Fruit fly (Drosophila melanogaster): ENCODE measurements around the gene Edc3.

The Edc3 gene

DNA sequence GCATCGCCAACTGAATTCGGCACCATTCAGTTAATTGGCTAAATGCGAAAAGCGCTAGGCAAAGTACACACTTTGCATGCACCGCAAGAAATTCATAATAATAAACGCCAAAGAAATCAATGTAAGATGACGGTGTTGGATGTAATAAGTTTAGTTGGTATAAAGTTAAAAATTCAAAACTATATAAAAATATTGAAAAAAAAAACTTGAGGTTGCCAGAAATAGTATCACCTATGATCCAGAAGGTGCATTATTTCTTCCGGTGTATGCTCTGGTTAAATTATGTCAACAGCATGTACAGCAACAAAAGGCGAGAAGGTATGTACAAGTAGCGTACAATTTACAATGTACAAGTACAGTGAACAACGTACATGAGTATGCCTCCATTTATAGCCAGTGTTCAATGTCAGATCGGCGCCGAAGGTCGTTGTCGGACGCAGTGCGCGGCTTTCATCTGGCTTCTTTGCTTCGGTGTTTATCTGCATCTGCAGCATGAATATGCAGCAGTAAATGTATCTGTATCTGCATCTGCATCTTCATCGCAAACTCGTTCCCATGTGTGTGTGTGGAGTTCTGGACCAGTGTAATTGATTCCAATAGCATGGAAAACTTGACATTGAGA is 32.7 kb downstream of the Edc3 start (continued):
- no peak for TF ChIP-seq Nf-YB (GFP tag; optimal IDR thresholded peaks at IDR 0.05)
- TF ChIP-seq CG9817 (tag; optimal IDR thresholded peaks at IDR 0.05): no peak
- TF ChIP-seq CG13775 (GFP tag; optimal IDR thresholded peaks at IDR 0.05): no peak
- no peak for TF ChIP-seq eve (GFP tag; optimal IDR thresholded peaks at IDR 0.05)
- TF ChIP-seq CG7271 (tag; optimal IDR thresholded peaks at IDR 0.05): no peak
- no peak for TF ChIP-seq bbx (GFP tag; IDR thresholded peaks at IDR 0.05; ENCODE audit: partially characterized antibody)
- TF ChIP-seq CG33557 (GFP tag; optimal IDR thresholded peaks at IDR 0.05): no peak
- no peak for TF ChIP-seq CG6791 (GFP tag; IDR thresholded peaks at IDR 0.05; ENCODE audit: partially characterized antibody)
- no peak for TF ChIP-seq CG6683 (GFP tag; optimal IDR thresholded peaks at IDR 0.05)
- TF ChIP-seq Rfx (GFP tag; IDR thresholded peaks at IDR 0.05): no peak
- no peak for TF ChIP-seq CG2199 (GFP tag; IDR thresholded peaks at IDR 0.05)
- no peak for TF ChIP-seq B-H2 (GFP tag; optimal IDR thresholded peaks at IDR 0.05)
- no peak for TF ChIP-seq Dp (GFP tag; optimal IDR thresholded peaks at IDR 0.05)
- no peak for TF ChIP-seq Hmr (GFP tag; optimal IDR thresholded peaks at IDR 0.05)
- TF ChIP-seq shn (GFP tag; optimal IDR thresholded peaks at IDR 0.05): no peak
- no peak for TF ChIP-seq CG10431 (GFP tag; optimal IDR thresholded peaks at IDR 0.05)
- TF ChIP-seq CG6854 (GFP tag; optimal IDR thresholded peaks at IDR 0.05): no peak
- peak; percentile 11 for TF ChIP-seq CG10267 (tag; optimal IDR thresholded peaks at IDR 0.05)
- no peak for TF ChIP-seq ssp (GFP tag; IDR thresholded peaks at IDR 0.05)
- peak; percentile 23 for TF ChIP-seq CG5245 (GFP tag; optimal IDR thresholded peaks at IDR 0.05)
- TF ChIP-seq CG13894 (tag; optimal IDR thresholded peaks at IDR 0.05): no peak
- peak; percentile 5 for TF ChIP-seq CG10654 (GFP tag; optimal IDR thresholded peaks at IDR 0.05)
- TF ChIP-seq CTCF (GFP tag; optimal IDR thresholded peaks at IDR 0.05): no peak
- no peak for TF ChIP-seq CG11723 (GFP tag; optimal IDR thresholded peaks at IDR 0.05)
- no peak for TF ChIP-seq repo (GFP tag; optimal IDR thresholded peaks at IDR 0.05)
- peak; percentile 29; the same call in 1 of the 2 replicates for TF ChIP-seq CG6689 (GFP tag; IDR thresholded peaks at IDR 0.05)
- no peak for TF ChIP-seq CG4854 (GFP tag; optimal IDR thresholded peaks at IDR 0.05)
- TF ChIP-seq CG2120 (GFP tag; optimal IDR thresholded peaks at IDR 0.05): no peak
- TF ChIP-seq ATbp (GFP tag; optimal IDR thresholded peaks at IDR 0.05): no peak
- TF ChIP-seq Gug (GFP tag; IDR thresholded peaks at IDR 0.05): no peak
- peak; percentile 51 for TF ChIP-seq CG7839 (tag; optimal IDR thresholded peaks at IDR 0.05)
- no peak for TF ChIP-seq CG15011 (GFP tag; optimal IDR thresholded peaks at IDR 0.05)
- TF ChIP-seq CG7786 (GFP tag; optimal IDR thresholded peaks at IDR 0.05): no peak
- no peak for TF ChIP-seq CG1529 (GFP tag; optimal IDR thresholded peaks at IDR 0.05)
- TF ChIP-seq CG6813 (GFP tag; optimal IDR thresholded peaks at IDR 0.05): no peak
- TF ChIP-seq disco-r (GFP tag; optimal IDR thresholded peaks at IDR 0.05): no peak
- TF ChIP-seq CG43689 (GFP tag; IDR thresholded peaks at IDR 0.05): no peak
- TF ChIP-seq ac (GFP tag; optimal IDR thresholded peaks at IDR 0.05): no peak
- no peak for TF ChIP-seq danr (GFP tag; IDR thresholded peaks at IDR 0.05)
- no peak for TF ChIP-seq CG3838 (GFP tag; optimal IDR thresholded peaks at IDR 0.05)
- TF ChIP-seq CG1603 (tag; optimal IDR thresholded peaks at IDR 0.05): no peak
- TF ChIP-seq HHEX (GFP tag; optimal IDR thresholded peaks at IDR 0.05): no peak
- TF ChIP-seq NC2β (GFP tag; optimal IDR thresholded peaks at IDR 0.05): no peak
- no peak for TF ChIP-seq D (optimal IDR thresholded peaks at IDR 0.05)
- no peak for TF ChIP-seq D (GFP tag; optimal IDR thresholded peaks at IDR 0.05)
- TF ChIP-seq oc (tag; optimal IDR thresholded peaks at IDR 0.05): no peak
- TF ChIP-seq CG31365 (tag; optimal IDR thresholded peaks at IDR 0.05): no peak
- no peak for TF ChIP-seq Nf-YA (GFP tag; IDR thresholded peaks at IDR 0.05)
- no peak for TF ChIP-seq HmgZ (tag; optimal IDR thresholded peaks at IDR 0.05)
- no peak for TF ChIP-seq CG11085 (GFP tag; IDR thresholded peaks at IDR 0.05)
- no peak for TF ChIP-seq HLHmδ (GFP tag; optimal IDR thresholded peaks at IDR 0.05)
